Worm (Caenorhabditis elegans) whole organism, midembryonic: ENCODE measurements around the gene T28A11.18.

Experiments used
- T22C8.4 ChIP-seq: fragments of 200-800 bp; sonication (Bioruptor generic); IDR thresholded peaks from 2 replicates; pipeline ENCODE4 v1.3.6; 2022; ENCODE audit warnings: missing genetic modification characterization, missing compliant biosample characterization
- cog-1 ChIP-seq: sonication (generic microtip); optimal IDR thresholded peaks from 2 replicates; lab custom pipeline; 2016; ENCODE audit warnings: missing genetic modification characterization, missing compliant biosample characterization
- flt-1 ChIP-seq: fragments of 200-800 bp; sonication (Bioruptor generic); IDR thresholded peaks from 2 replicates; pipeline ENCODE4 v1.3.6; 2022; ENCODE audit warnings: missing genetic modification characterization, missing compliant biosample characterization
- klf-2 ChIP-seq: fragments of 200-800 bp; sonication (Bioruptor generic); conservative IDR thresholded peaks from 2 replicates; pipeline ENCODE4 v1.3.6; 2022; ENCODE audit warnings: missing genetic modification reagents, missing genetic modification characterization, missing compliant biosample characterization
- med-1 ChIP-seq: sonication (generic microtip); optimal IDR thresholded peaks from 2 replicates; lab custom pipeline; 2017; ENCODE audit warnings: missing genetic modification characterization, mild to moderate bottlenecking, missing compliant biosample characterization, antibody characterized with exemption, missing genetic modification reagents; ENCODE audit not compliant: insufficient read depth
- ref-1 ChIP-seq: fragments of 200-800 bp; sonication (Bioruptor generic); conservative IDR thresholded peaks from 2 replicates; pipeline ENCODE4 v1.3.6; 2022; ENCODE audit warnings: missing genetic modification reagents, missing genetic modification characterization, missing compliant biosample characterization
- tab-1 ChIP-seq: fragments of 200-800 bp; sonication (Bioruptor generic); IDR thresholded peaks from 2 replicates; pipeline ENCODE4 v1.3.6; 2022; ENCODE audit warnings: missing genetic modification characterization, missing compliant biosample characterization
- ztf-23 ChIP-seq: fragments of 200-800 bp; sonication (Bioruptor generic); IDR thresholded peaks from 2 replicates; pipeline ENCODE4 v1.3.6; 2022; ENCODE audit warnings: missing genetic modification reagents, missing genetic modification characterization, missing compliant biosample characterization
- ztf-29 ChIP-seq: fragments of 200-800 bp; sonication (Bioruptor generic); IDR thresholded peaks from 2 replicates; pipeline ENCODE4 v1.3.6; 2022; ENCODE audit warnings: missing genetic modification reagents, missing genetic modification characterization, missing compliant biosample characterization

The T28A11.18 gene

ce11 chrV:3275033-3275432, 7.2 kb upstream of the T28A11.18 start, which contains the start of gene T28A11.3:
Gene T28A11.3 (plus strand): TSS chrV:3275333.
- TF ChIP-seq ref-1 (no peak), ztf-23 (GFP tag; lab: Robert Waterston, UW) (no peak), klf-2 (GFP tag; lab: Robert Waterston, UW) (no peak), flt-1 (GFP tag; lab: Robert Waterston, UW) (no peak), T22C8.4 (GFP tag; lab: Robert Waterston, UW) (no peak), ztf-29 (GFP tag; lab: Robert Waterston, UW) (no peak), cog-1 (tag; lab: Kevin White, UChicago) (no peak), tab-1 (GFP tag; lab: Robert Waterston, UW) (no peak), med-1 (GFP tag; lab: Kevin White, UChicago) (no peak)

ce11 chrV:3273577-3274100, 5.8 kb upstream of the T28A11.18 start, which contains the start of gene T28A11.4:
Gene T28A11.4 (plus strand): TSS chrV:3274050.
- TF ChIP-seq ztf-29 (GFP tag; lab: Robert Waterston, UW) (no peak), flt-1 (GFP tag; lab: Robert Waterston, UW) (no peak), med-1 (GFP tag; lab: Kevin White, UChicago) (no peak), ztf-23 (GFP tag; lab: Robert Waterston, UW) (no peak), klf-2 (GFP tag; lab: Robert Waterston, UW) (no peak), ref-1 (no peak), tab-1 (GFP tag; lab: Robert Waterston, UW) (no peak), T22C8.4 (GFP tag; lab: Robert Waterston, UW) (no peak), cog-1 (tag; lab: Kevin White, UChicago) (no peak)

- TF ChIP-seq ztf-23 (GFP tag; lab: Robert Waterston, UW): no peak
- no peak for TF ChIP-seq T22C8.4 (GFP tag; lab: Robert Waterston, UW)
Observed at ce11 chrV:3273156-3273555, 5.3 kb upstream of the T28A11.18 start, which contains the start of gene T28A11.20. Gene T28A11.20 (minus strand): TSS chrV:3273256.

ce11 chrV:3269407-3269806, 1.6 kb upstream of the T28A11.18 start, which contains the start of gene T28A11.19:
Gene T28A11.19 (minus strand): TSS chrV:3269514.
- TF ChIP-seq flt-1 (GFP tag; lab: Robert Waterston, UW) (no peak), tab-1 (GFP tag; lab: Robert Waterston, UW) (no peak), ztf-29 (GFP tag; lab: Robert Waterston, UW) (no peak), cog-1 (tag; lab: Kevin White, UChicago) (no peak), med-1 (GFP tag; lab: Kevin White, UChicago) (no peak)

ce11 chrV:3266189-3266588, 1.7 kb downstream of the T28A11.18 start, which contains the start of gene T28A11.17:
Gene T28A11.17 (minus strand): TSS chrV:3266289.
- no peak for TF ChIP-seq flt-1 (GFP tag; lab: Robert Waterston, UW)

ce11 chrV:3260075-3260474, 7.8 kb downstream of the T28A11.18 start, which contains the start of gene srbc-5:
Gene srbc-5 (plus strand): TSS chrV:3260375.
- TF ChIP-seq ztf-23 (GFP tag; lab: Robert Waterston, UW) (no peak), klf-2 (GFP tag; lab: Robert Waterston, UW) (no peak), T22C8.4 (GFP tag; lab: Robert Waterston, UW) (no peak), ztf-29 (GFP tag; lab: Robert Waterston, UW) (no peak), ref-1 (no peak), cog-1 (tag; lab: Kevin White, UChicago) (no peak), med-1 (GFP tag; lab: Kevin White, UChicago) (no peak), tab-1 (GFP tag; lab: Robert Waterston, UW) (no peak), flt-1 (GFP tag; lab: Robert Waterston, UW) (no peak)

- TF ChIP-seq T22C8.4 (GFP tag; lab: Robert Waterston, UW): no peak
- no peak for TF ChIP-seq ztf-23 (GFP tag; lab: Robert Waterston, UW)
Observed at ce11 chrV:3259168-3259622, 8.7 kb downstream of the T28A11.18 start, which contains the start of gene T28A11.16. Gene T28A11.16 (minus strand): TSS chrV:3259218.

- TF ChIP-seq med-1 (GFP tag; lab: Kevin White, UChicago) (no peak), flt-1 (GFP tag; lab: Robert Waterston, UW) (no peak), tab-1 (GFP tag; lab: Robert Waterston, UW) (no peak), klf-2 (GFP tag; lab: Robert Waterston, UW) (no peak), ztf-23 (GFP tag; lab: Robert Waterston, UW) (no peak), ref-1 (no peak), cog-1 (tag; lab: Kevin White, UChicago) (no peak), T22C8.4 (GFP tag; lab: Robert Waterston, UW) (no peak), ztf-29 (GFP tag; lab: Robert Waterston, UW) (no peak)
Observed at ce11 chrV:3257277-3257676, 10.6 kb downstream of the T28A11.18 start, which contains the start of gene T28A11.22. Gene T28A11.22 (plus strand): TSS chrV:3257577.

- TF ChIP-seq med-1 (GFP tag; lab: Kevin White, UChicago) (no peak), T22C8.4 (GFP tag; lab: Robert Waterston, UW) (no peak), ref-1 (no peak), ztf-23 (GFP tag; lab: Robert Waterston, UW) (no peak), ztf-29 (GFP tag; lab: Robert Waterston, UW) (no peak), flt-1 (GFP tag; lab: Robert Waterston, UW) (no peak), tab-1 (GFP tag; lab: Robert Waterston, UW) (no peak), cog-1 (tag; lab: Kevin White, UChicago) (no peak), klf-2 (GFP tag; lab: Robert Waterston, UW) (no peak)
Observed at ce11 chrV:3256809-3257208, 11.0 kb downstream of the T28A11.18 start.

ce11 chrV:3256051-3256450, 11.8 kb downstream of the T28A11.18 start, which contains the start of gene srt-63:
Gene srt-63 (minus strand): TSS chrV:3256151.
- no peak for TF ChIP-seq ztf-23 (GFP tag; lab: Robert Waterston, UW)
- no peak for TF ChIP-seq ref-1
- no peak for TF ChIP-seq tab-1 (GFP tag; lab: Robert Waterston, UW)
- no peak for TF ChIP-seq med-1 (GFP tag; lab: Kevin White, UChicago)
- TF ChIP-seq klf-2 (GFP tag; lab: Robert Waterston, UW): no peak
- no peak for TF ChIP-seq cog-1 (tag; lab: Kevin White, UChicago)
- TF ChIP-seq T22C8.4 (GFP tag; lab: Robert Waterston, UW): no peak
